Worm (Caenorhabditis elegans) whole organism, early embryonic: ENCODE results near the gene wdr-60.

Experiments used
- B0310.2 ChIP-seq: sonication (generic microtip); optimal IDR thresholded peaks from 2 replicates; lab custom pipeline; 2016; ENCODE audit warnings: mild to moderate bottlenecking, missing genetic modification characterization, missing compliant biosample characterization
- F13C5.2 ChIP-seq: sonication (generic microtip); optimal IDR thresholded peaks from 2 replicates; lab custom pipeline; 2017; ENCODE audit warnings: mild to moderate bottlenecking, missing genetic modification characterization, inconsistent platforms, missing compliant biosample characterization
- aly-1 ChIP-seq: sonication (generic microtip); optimal IDR thresholded peaks from 2 replicates; lab custom pipeline; 2016; ENCODE audit warnings: missing genetic modification characterization, missing compliant biosample characterization
- ama-1 ChIP-seq: fragments of 150-350 bp; optimal IDR thresholded peaks from 2 replicates; lab custom pipeline; 2014
- ceh-13 ChIP-seq: fragments of 200-800 bp; sonication (Bioruptor generic); optimal IDR thresholded peaks from 2 replicates; lab custom pipeline; 2018; ENCODE audit warnings: mild to moderate bottlenecking, missing genetic modification characterization, missing compliant biosample characterization
- ceh-36 ChIP-seq: sonication (generic microtip); optimal IDR thresholded peaks from 2 replicates; lab custom pipeline; 2016; ENCODE audit warnings: missing genetic modification characterization, inconsistent platforms, missing compliant biosample characterization
- ets-7 ChIP-seq: sonication (generic microtip); optimal IDR thresholded peaks from 2 replicates; lab custom pipeline; 2016; ENCODE audit warnings: missing genotype, missing genetic modification characterization, missing compliant biosample characterization
- flt-1 ChIP-seq: fragments of 200-800 bp; sonication (Bioruptor generic); IDR thresholded peaks from 2 replicates; pipeline ENCODE4 v1.3.6; 2022; ENCODE audit warnings: missing genetic modification characterization, missing compliant biosample characterization
- hmg-4 ChIP-seq: fragments of 200-800 bp; sonication (Bioruptor generic); optimal IDR thresholded peaks from 2 replicates; lab custom pipeline; 2018; ENCODE audit warnings: mild to moderate bottlenecking, missing genetic modification characterization, missing compliant biosample characterization
- scrt-1 ChIP-seq: fragments of 200-800 bp; sonication (Bioruptor generic); IDR thresholded peaks from 2 replicates; pipeline ENCODE4 v1.3.6; 2022; ENCODE audit warnings: missing genetic modification characterization, missing compliant biosample characterization
- sea-1 ChIP-seq: fragments of 200-800 bp; sonication (Bioruptor generic); conservative IDR thresholded peaks from 2 replicates; pipeline ENCODE4 v1.3.6; 2022; ENCODE audit warnings: missing genetic modification characterization, missing compliant biosample characterization
- tbx-11 ChIP-seq: fragments of 200-800 bp; sonication (Bioruptor generic); IDR thresholded peaks from 2 replicates; pipeline ENCODE4 v1.3.6; 2022; ENCODE audit warnings: missing genetic modification characterization, missing compliant biosample characterization
- tbx-37 ChIP-seq: fragments of 200-800 bp; sonication (Bioruptor generic); conservative IDR thresholded peaks from 2 replicates; pipeline ENCODE4 v1.3.6; 2022; ENCODE audit warnings: missing genetic modification reagents, missing genetic modification characterization, missing compliant biosample characterization
- tra-4 ChIP-seq: sonication (generic microtip); optimal IDR thresholded peaks from 2 replicates; lab custom pipeline; 2017; ENCODE audit warnings: missing genetic modification characterization, missing compliant biosample characterization

- no peak for TF ChIP-seq flt-1 (GFP tag; lab: Robert Waterston, UW)
- TF ChIP-seq tra-4, result no peak
- TF ChIP-seq ceh-36, result no peak
- TF ChIP-seq scrt-1 (GFP tag; lab: Robert Waterston, UW), result no peak
- no peak for TF ChIP-seq ama-1 (lab: Kevin White, UChicago)
- TF ChIP-seq hmg-4 (GFP tag; lab: Kevin White, UChicago), result no peak
- no peak for TF ChIP-seq F13C5.2 (tag; lab: Kevin White, UChicago)
- no peak for TF ChIP-seq tbx-11
- TF ChIP-seq ets-7, result no peak
- no peak for TF ChIP-seq tbx-37 (GFP tag; lab: Robert Waterston, UW)
- TF ChIP-seq ceh-13 (GFP tag; lab: Kevin White, UChicago), result no peak
- TF ChIP-seq aly-1 (tag; lab: Kevin White, UChicago), result no peak
- no peak for TF ChIP-seq sea-1 (GFP tag; lab: Robert Waterston, UW)
- no peak for TF ChIP-seq B0310.2 (tag; lab: Kevin White, UChicago)
Measured at ce11 chrIII:4950345-4950744, 36.7 kb upstream of the wdr-60 start.
